Fruit fly (Drosophila melanogaster) whole organism, prepupa: ENCODE data around the gene Muc14A.

Experiments used
- CG11294 ChIP-seq: fragments of 200-800 bp; sonication (Bioruptor generic); IDR thresholded peaks from 2 replicates; pipeline ENCODE4 v1.3.6; 2022; ENCODE audit warnings: missing biosample characterization, missing genetic modification characterization
- CG11762 ChIP-seq: fragments of 200-800 bp; sonication (Bioruptor generic); optimal IDR thresholded peaks from 3 replicates; lab custom pipeline; 2016; ENCODE audit warnings: missing biosample characterization, missing genetic modification characterization; ENCODE audit not compliant: insufficient read depth
- CG15336 ChIP-seq: fragments of 200-800 bp; sonication (Bioruptor generic); IDR thresholded peaks from 2 replicates; pipeline ENCODE4 v1.3.6; 2022; ENCODE audit warnings: missing biosample characterization, missing genetic modification characterization
- CG3919 ChIP-seq: fragments of 200-800 bp; sonication (Bioruptor generic); optimal IDR thresholded peaks from 3 replicates; lab custom pipeline; 2016; ENCODE audit warnings: missing biosample characterization, missing genetic modification characterization
- CG7368 ChIP-seq: fragments of 200-800 bp; sonication (Bioruptor generic); optimal IDR thresholded peaks from 3 replicates; lab custom pipeline; 2016; ENCODE audit warnings: missing biosample characterization, missing genetic modification characterization
- Eip75B ChIP-seq: fragments of 200-800 bp; sonication (Bioruptor generic); optimal IDR thresholded peaks from 3 replicates; lab custom pipeline; 2016; ENCODE audit warnings: missing biosample characterization, missing genetic modification characterization
- Eip93F ChIP-seq: fragments of 200-800 bp; sonication (Bioruptor generic); optimal IDR thresholded peaks from 2 replicates; lab custom pipeline; 2016; ENCODE audit warnings: missing biosample characterization, mild to moderate bottlenecking, missing genetic modification characterization
- Gug ChIP-seq: fragments of 200-800 bp; sonication (Bioruptor generic); IDR thresholded peaks from 2 replicates; pipeline ENCODE4 v1.3.6; 2022; ENCODE audit warnings: missing biosample characterization, missing genetic modification characterization
- Lpt ChIP-seq: fragments of 200-800 bp; sonication (Bioruptor generic); optimal IDR thresholded peaks from 3 replicates; lab custom pipeline; 2016; ENCODE audit warnings: missing biosample characterization, missing genetic modification characterization
- Met ChIP-seq: fragments of 200-800 bp; sonication (Bioruptor generic); optimal IDR thresholded peaks from 3 replicates; lab custom pipeline; 2016; ENCODE audit warnings: missing biosample characterization, missing genetic modification characterization
- Smox ChIP-seq: fragments of 200-800 bp; sonication (Bioruptor generic); optimal IDR thresholded peaks from 3 replicates; lab custom pipeline; 2016; ENCODE audit warnings: missing biosample characterization, missing genetic modification characterization
- Sox15 ChIP-seq: fragments of 200-800 bp; sonication (Bioruptor generic); optimal IDR thresholded peaks from 3 replicates; lab custom pipeline; 2016; ENCODE audit warnings: missing biosample characterization, missing genetic modification characterization
- spab ChIP-seq: fragments of 200-800 bp; sonication (Bioruptor generic); optimal IDR thresholded peaks from 2 replicates; lab custom pipeline; 2017; ENCODE audit warnings: missing biosample characterization, mild to moderate bottlenecking, missing genetic modification characterization, missing genetic modification reagents
- vri ChIP-seq: fragments of 200-800 bp; sonication (Bioruptor generic); optimal IDR thresholded peaks from 3 replicates; lab custom pipeline; 2016; ENCODE audit warnings: missing biosample characterization, mild to moderate bottlenecking, missing genetic modification characterization

DNA sequence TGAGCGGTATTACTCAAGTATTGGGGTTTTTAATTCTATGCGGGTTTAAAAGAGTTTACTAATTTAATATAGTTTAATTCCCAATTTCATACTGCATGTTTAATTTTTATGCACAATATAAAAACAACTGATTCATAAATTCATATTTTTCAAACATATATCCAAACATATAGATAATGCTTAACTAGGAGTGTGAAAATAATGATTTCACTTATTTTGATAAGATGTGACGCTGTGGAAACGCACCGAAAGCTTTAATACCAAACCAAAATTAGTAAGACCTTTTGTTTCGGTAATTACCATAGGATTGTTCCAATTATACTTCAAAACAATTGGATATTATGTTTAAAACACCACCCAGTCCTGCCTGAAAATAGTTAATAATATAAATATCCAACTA is 25.4 kb upstream of the Muc14A start, which contains the start of gene Slc25A46a:
- TF ChIP-seq Eip75B (GFP tag; lab: Kevin White, UChicago): no peak
- no peak for TF ChIP-seq CG11762 (GFP tag; lab: Kevin White, UChicago)
- TF ChIP-seq vri (GFP tag; lab: Kevin White, UChicago): no peak
- TF ChIP-seq Met (GFP tag; lab: Kevin White, UChicago): no peak
- TF ChIP-seq Sox15 (GFP tag; lab: Kevin White, UChicago): no peak
- no peak for TF ChIP-seq CG11294 (GFP tag; lab: Robert Waterston, UW)
- TF ChIP-seq spab (GFP tag; lab: Kevin White, UChicago): no peak
- no peak for TF ChIP-seq Smox
- no peak for TF ChIP-seq CG3919
- no peak for TF ChIP-seq Gug (GFP tag; lab: Robert Waterston, UW)
- TF ChIP-seq CG7368 (GFP tag; lab: Kevin White, UChicago): no peak
- TF ChIP-seq Eip93F (GFP tag; lab: Kevin White, UChicago): no peak
- no peak for TF ChIP-seq CG15336 (GFP tag; lab: Robert Waterston, UW)
- no peak for TF ChIP-seq Lpt
